Worm (Caenorhabditis elegans) whole organism, early embryonic: ENCODE data around the gene gfrp-1.

Source experiments
- B0310.2 ChIP-seq: sonication (generic microtip); optimal IDR thresholded peaks from 2 replicates; lab custom pipeline; 2016; ENCODE audit warnings: mild to moderate bottlenecking, missing genetic modification characterization, missing compliant biosample characterization
- F13C5.2 ChIP-seq: sonication (generic microtip); optimal IDR thresholded peaks from 2 replicates; lab custom pipeline; 2017; ENCODE audit warnings: mild to moderate bottlenecking, missing genetic modification characterization, inconsistent platforms, missing compliant biosample characterization
- aly-1 ChIP-seq: sonication (generic microtip); optimal IDR thresholded peaks from 2 replicates; lab custom pipeline; 2016; ENCODE audit warnings: missing genetic modification characterization, missing compliant biosample characterization
- ama-1 ChIP-seq: fragments of 150-350 bp; optimal IDR thresholded peaks from 2 replicates; lab custom pipeline; 2014
- ceh-13 ChIP-seq: fragments of 200-800 bp; sonication (Bioruptor generic); optimal IDR thresholded peaks from 2 replicates; lab custom pipeline; 2018; ENCODE audit warnings: mild to moderate bottlenecking, missing genetic modification characterization, missing compliant biosample characterization
- ceh-36 ChIP-seq: sonication (generic microtip); optimal IDR thresholded peaks from 2 replicates; lab custom pipeline; 2016; ENCODE audit warnings: missing genetic modification characterization, inconsistent platforms, missing compliant biosample characterization
- ets-7 ChIP-seq: sonication (generic microtip); optimal IDR thresholded peaks from 2 replicates; lab custom pipeline; 2016; ENCODE audit warnings: missing genotype, missing genetic modification characterization, missing compliant biosample characterization
- flt-1 ChIP-seq: fragments of 200-800 bp; sonication (Bioruptor generic); IDR thresholded peaks from 2 replicates; pipeline ENCODE4 v1.3.6; 2022; ENCODE audit warnings: missing genetic modification characterization, missing compliant biosample characterization
- hmbx-1 ChIP-seq: sonication (generic microtip); optimal IDR thresholded peaks from 2 replicates; lab custom pipeline; 2016; ENCODE audit warnings: mild to moderate bottlenecking, missing genetic modification characterization, missing compliant biosample characterization
- hmg-4 ChIP-seq: fragments of 200-800 bp; sonication (Bioruptor generic); optimal IDR thresholded peaks from 2 replicates; lab custom pipeline; 2018; ENCODE audit warnings: mild to moderate bottlenecking, missing genetic modification characterization, missing compliant biosample characterization
- hnd-1 ChIP-seq: sonication (generic microtip); optimal IDR thresholded peaks from 2 replicates; lab custom pipeline; 2016; ENCODE audit warnings: missing genetic modification characterization, missing compliant biosample characterization
- pes-1 ChIP-seq: fragments of 200-800 bp; sonication (Bioruptor generic); IDR thresholded peaks from 2 replicates; pipeline ENCODE4 v1.3.6; 2022; ENCODE audit warnings: missing genetic modification reagents, missing genetic modification characterization, missing compliant biosample characterization
- scrt-1 ChIP-seq: fragments of 200-800 bp; sonication (Bioruptor generic); IDR thresholded peaks from 2 replicates; pipeline ENCODE4 v1.3.6; 2022; ENCODE audit warnings: missing genetic modification characterization, missing compliant biosample characterization
- sea-1 ChIP-seq: fragments of 200-800 bp; sonication (Bioruptor generic); conservative IDR thresholded peaks from 2 replicates; pipeline ENCODE4 v1.3.6; 2022; ENCODE audit warnings: missing genetic modification characterization, missing compliant biosample characterization
- tbx-11 ChIP-seq: fragments of 200-800 bp; sonication (Bioruptor generic); IDR thresholded peaks from 2 replicates; pipeline ENCODE4 v1.3.6; 2022; ENCODE audit warnings: missing genetic modification characterization, missing compliant biosample characterization
- tbx-37 ChIP-seq: fragments of 200-800 bp; sonication (Bioruptor generic); conservative IDR thresholded peaks from 2 replicates; pipeline ENCODE4 v1.3.6; 2022; ENCODE audit warnings: missing genetic modification reagents, missing genetic modification characterization, missing compliant biosample characterization
- tra-4 ChIP-seq: sonication (generic microtip); optimal IDR thresholded peaks from 2 replicates; lab custom pipeline; 2017; ENCODE audit warnings: missing genetic modification characterization, missing compliant biosample characterization

Gene gfrp-1

ce11 chrIV:202921-203652 is at the start of gene gfrp-1:
TSS of gene gfrp-1 (plus strand) at chrIV:203602.
- TF ChIP-seq scrt-1 (GFP tag; lab: Robert Waterston, UW): no peak
- no peak for TF ChIP-seq ama-1 (lab: Kevin White, UChicago)
- TF ChIP-seq tbx-11 (GFP tag; lab: Robert Waterston, UW): no peak
- no peak for TF ChIP-seq aly-1
- TF ChIP-seq pes-1 (GFP tag; lab: Robert Waterston, UW): no peak
- no peak for TF ChIP-seq sea-1 (GFP tag; lab: Robert Waterston, UW)
- TF ChIP-seq hnd-1 (tag; lab: Kevin White, UChicago): no peak
- TF ChIP-seq B0310.2 (tag; lab: Kevin White, UChicago): no peak
- no peak for TF ChIP-seq F13C5.2
- no peak for TF ChIP-seq hmg-4 (GFP tag; lab: Kevin White, UChicago)
- TF ChIP-seq ceh-36 (tag; lab: Kevin White, UChicago): no peak
- no peak for TF ChIP-seq ets-7

- TF ChIP-seq ama-1 (lab: Kevin White, UChicago) (no peak), ceh-36 (tag; lab: Kevin White, UChicago) (no peak)
Observed at ce11 chrIV:157809-158208, 45.6 kb upstream of the gfrp-1 start, which contains the start of gene gegf-1. TSS of gene gegf-1 (minus strand) at chrIV:157909.

ce11 chrIV:158662-159061 is 44.7 kb upstream of the gfrp-1 start, which contains the start of gene Y38C1AA.7:
TSS of gene Y38C1AA.7 (plus strand) at chrIV:158962.
- TF ChIP-seq tbx-11 (GFP tag; lab: Robert Waterston, UW) (no peak), ceh-36 (tag; lab: Kevin White, UChicago) (no peak), scrt-1 (GFP tag; lab: Robert Waterston, UW) (no peak)

- TF ChIP-seq aly-1 (no peak), B0310.2 (tag; lab: Kevin White, UChicago) (no peak), tra-4 (no peak)
Observed at ce11 chrIV:159864-160263, 43.5 kb upstream of the gfrp-1 start, which contains the start of gene Y38C1AA.19. TSS of gene Y38C1AA.19 (plus strand) at chrIV:160164.

DNA sequence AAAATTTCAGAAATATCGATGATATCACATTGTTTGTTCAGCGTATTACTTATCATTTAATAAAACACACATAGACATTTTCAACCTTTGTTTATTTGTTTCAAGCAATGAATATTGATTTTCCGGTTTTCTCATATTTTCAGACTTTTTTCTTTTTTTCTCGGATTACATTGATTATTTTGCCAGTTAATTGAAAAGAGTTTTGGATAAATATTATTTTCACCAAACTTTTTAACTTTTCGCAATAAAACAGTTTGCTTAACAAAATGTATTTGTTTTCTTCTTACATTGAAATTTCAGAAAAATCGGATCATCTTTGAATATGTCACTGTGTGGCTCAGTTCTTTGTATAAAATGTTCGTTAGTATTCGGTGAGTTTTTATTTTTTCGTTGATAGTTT is 40.9 kb upstream of the gfrp-1 start, which contains the start of gene Y38C1AA.6:
Y38C1AA.6 (plus strand) TSS at position 301 of the 400 bp plus-strand sequence.
- TF ChIP-seq ceh-13 (GFP tag; lab: Kevin White, UChicago): no peak

DNA sequence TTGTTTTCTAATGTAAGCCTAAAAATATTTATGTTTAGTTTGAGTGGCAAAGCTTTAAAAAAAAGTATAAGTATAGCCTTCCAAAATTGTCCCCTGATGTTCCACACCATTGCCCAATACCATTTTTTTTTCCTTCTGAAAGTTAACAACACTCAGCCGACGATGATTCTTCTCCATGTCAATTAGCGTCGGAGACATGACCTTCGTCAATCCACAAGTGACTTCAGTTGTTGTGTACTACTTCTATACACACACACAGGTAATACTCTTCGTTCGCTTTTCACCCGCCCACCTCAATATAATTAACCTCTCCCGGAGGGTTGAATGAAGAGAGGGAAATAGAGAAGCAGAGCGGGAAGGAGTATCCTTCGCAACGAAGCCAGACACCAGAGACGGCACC is 38.6 kb upstream of the gfrp-1 start, which contains the start of gene cutl-24:
cutl-24 (plus strand) TSS at position 301 of the 400 bp plus-strand sequence.
- TF ChIP-seq tbx-11 (GFP tag; lab: Robert Waterston, UW) (no peak), ceh-13 (GFP tag; lab: Kevin White, UChicago) (no peak), tbx-37 (GFP tag; lab: Robert Waterston, UW) (no peak), tra-4 (no peak), aly-1 (no peak)

- no peak for TF ChIP-seq aly-1
- TF ChIP-seq flt-1 (GFP tag; lab: Robert Waterston, UW): no peak
- no peak for TF ChIP-seq scrt-1 (GFP tag; lab: Robert Waterston, UW)
- no peak for TF ChIP-seq tbx-11 (GFP tag; lab: Robert Waterston, UW)
- no peak for TF ChIP-seq tbx-37 (GFP tag; lab: Robert Waterston, UW)
- TF ChIP-seq tra-4: no peak
- TF ChIP-seq sea-1 (GFP tag; lab: Robert Waterston, UW): no peak
- TF ChIP-seq ama-1 (lab: Kevin White, UChicago): no peak
- no peak for TF ChIP-seq hmbx-1
Observed at ce11 chrIV:171036-171435, 32.4 kb upstream of the gfrp-1 start.

DNA sequence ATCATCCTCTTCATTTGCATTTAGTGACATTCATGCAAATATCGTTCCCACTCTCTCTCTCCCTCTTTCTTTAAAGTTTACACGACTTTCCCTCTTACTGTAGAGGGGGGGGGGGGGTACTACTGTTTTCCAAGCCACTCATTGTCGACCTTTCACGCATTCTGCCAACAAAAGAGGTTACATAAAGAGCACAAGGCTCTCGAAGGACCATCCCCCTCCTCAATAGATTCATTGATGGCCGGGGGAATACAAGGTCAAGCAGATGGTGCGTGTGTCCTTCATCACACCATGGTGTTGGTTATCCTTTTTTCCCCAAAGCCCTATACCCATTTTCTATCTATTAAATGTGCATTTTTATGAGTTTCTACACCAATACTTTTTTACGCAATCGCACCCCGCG is 30.4 kb upstream of the gfrp-1 start:
- peak; percentile 73 for TF ChIP-seq hmg-4 (GFP tag; lab: Kevin White, UChicago)
- TF ChIP-seq B0310.2 (tag; lab: Kevin White, UChicago): peak; percentile 23
- TF ChIP-seq aly-1: peak; percentile 35
- TF ChIP-seq ets-7: no peak
- TF ChIP-seq flt-1 (GFP tag; lab: Robert Waterston, UW): 0 out of 2 replicates have a peak, but pooled peaks have one; percentile 15
- TF ChIP-seq tbx-11 (GFP tag; lab: Robert Waterston, UW): 0 out of 2 replicates have a peak, but pooled peaks have one; percentile 33
- no peak for TF ChIP-seq scrt-1 (GFP tag; lab: Robert Waterston, UW)

- TF ChIP-seq sea-1 (GFP tag; lab: Robert Waterston, UW): no peak
- TF ChIP-seq hmg-4 (GFP tag; lab: Kevin White, UChicago): peak; percentile 64
Observed at ce11 chrIV:174115-174514, 29.3 kb upstream of the gfrp-1 start.
